Fruit fly (Drosophila melanogaster) whole organism, embryonic: ENCODE measurements around the gene mRpL16.

Source experiments
- Atf3 ChIP-seq: fragments of 200-800 bp; sonication (Bioruptor generic); optimal IDR thresholded peaks from 3 replicates; lab custom pipeline; 2016; ENCODE audit warnings: missing biosample characterization, missing genetic modification characterization
- BEAF-32 ChIP-seq: fragments of 200-800 bp; sonication (Bioruptor generic); optimal IDR thresholded peaks from 3 replicates; lab custom pipeline; 2017; ENCODE audit warnings: missing biosample characterization, missing genetic modification characterization, mild to moderate bottlenecking, moderate library complexity, missing genetic modification reagents
- CG10267 ChIP-seq: fragments of 200-800 bp; sonication (Bioruptor generic); optimal IDR thresholded peaks from 2 replicates; lab custom pipeline; 2018; ENCODE audit warnings: missing biosample characterization, mild to moderate bottlenecking, missing genetic modification characterization, moderate library complexity
- CG11456 ChIP-seq: fragments of 200-800 bp; sonication (Bioruptor generic); IDR thresholded peaks from 3 replicates; pipeline ENCODE4 v1.3.6; 2022; ENCODE audit warnings: missing biosample characterization, missing genetic modification characterization
- CG11723 ChIP-seq: fragments of 200-800 bp; sonication (Bioruptor generic); optimal IDR thresholded peaks from 2 replicates; lab custom pipeline; 2017; ENCODE audit warnings: missing biosample characterization, mild to moderate bottlenecking, missing genetic modification characterization
- CG13287 ChIP-seq: fragments of 200-800 bp; sonication (Bioruptor generic); IDR thresholded peaks from 2 replicates; pipeline ENCODE4 v1.3.6; 2022; ENCODE audit warnings: missing biosample characterization, missing genetic modification characterization; ENCODE audit not compliant: partially characterized antibody
- CG15514 ChIP-seq: fragments of 200-800 bp; sonication (Bioruptor generic); optimal IDR thresholded peaks from 3 replicates; lab custom pipeline; 2017; ENCODE audit warnings: missing biosample characterization, missing genetic modification characterization, mild to moderate bottlenecking, moderate library complexity, missing genetic modification reagents
- CG17802 ChIP-seq: fragments of 200-800 bp; sonication (Bioruptor generic); optimal IDR thresholded peaks from 2 replicates; lab custom pipeline; 2018; ENCODE audit warnings: missing biosample characterization, mild to moderate bottlenecking, missing genetic modification characterization, moderate library complexity
- CG17912 ChIP-seq: fragments of 200-800 bp; sonication (Bioruptor generic); optimal IDR thresholded peaks from 2 replicates; lab custom pipeline; 2018; ENCODE audit warnings: missing biosample characterization, mild to moderate bottlenecking, missing genetic modification characterization
- CG1792 ChIP-seq: fragments of 200-800 bp; sonication (Bioruptor generic); optimal IDR thresholded peaks from 2 replicates; lab custom pipeline; 2016; ENCODE audit warnings: missing biosample characterization, missing genetic modification characterization
- CG34422 ChIP-seq: fragments of 200-800 bp; sonication (Bioruptor generic); IDR thresholded peaks from 3 replicates; pipeline ENCODE4 v1.3.6; 2022; ENCODE audit warnings: missing biosample characterization, missing genetic modification characterization
- CG4424 ChIP-seq: fragments of 200-800 bp; sonication (Bioruptor generic); optimal IDR thresholded peaks from 3 replicates; lab custom pipeline; 2016; ENCODE audit warnings: missing biosample characterization, missing genetic modification characterization
- CG4617 ChIP-seq: fragments of 200-800 bp; sonication (Bioruptor generic); optimal IDR thresholded peaks from 3 replicates; lab custom pipeline; 2016; ENCODE audit warnings: missing biosample characterization, missing genetic modification characterization, borderline replicate concordance
- CG6175 ChIP-seq: fragments of 200-800 bp; sonication (Bioruptor generic); IDR thresholded peaks from 3 replicates; pipeline ENCODE4 v1.3.6; 2022; ENCODE audit warnings: missing biosample characterization, missing genetic modification characterization
- CG6813 ChIP-seq: fragments of 200-800 bp; sonication (Bioruptor generic); optimal IDR thresholded peaks from 2 replicates; lab custom pipeline; 2017; ENCODE audit warnings: missing biosample characterization, missing genetic modification characterization, mild to moderate bottlenecking, moderate library complexity, missing genetic modification reagents
- CG7357 ChIP-seq: fragments of 200-800 bp; sonication (Bioruptor generic); IDR thresholded peaks from 3 replicates; pipeline ENCODE4 v1.3.6; 2022; ENCODE audit warnings: missing biosample characterization, missing genetic modification characterization
- CG9215 ChIP-seq: fragments of 200-800 bp; sonication (Bioruptor generic); IDR thresholded peaks from 2 replicates; pipeline ENCODE4 v1.3.6; 2022; ENCODE audit warnings: missing biosample characterization, missing genetic modification characterization
- CG9817 ChIP-seq: fragments of 200-800 bp; sonication (Bioruptor generic); optimal IDR thresholded peaks from 2 replicates; lab custom pipeline; 2018; ENCODE audit warnings: missing biosample characterization, mild to moderate bottlenecking, missing genetic modification characterization, moderate library complexity
- Camta ChIP-seq: fragments of 200-800 bp; sonication (Bioruptor generic); optimal IDR thresholded peaks from 2 replicates; lab custom pipeline; 2016; ENCODE audit warnings: missing biosample characterization, missing genetic modification characterization
- Dfd ChIP-seq, 2 experiments: fragments of >200 bp; optimal IDR thresholded peaks; 2 replicates each; lab custom pipeline; 2017; ENCODE audit warnings: missing biosample characterization in 2 of 2, missing genetic modification characterization in 2 of 2
- Dref ChIP-seq: fragments of 200-800 bp; sonication (Bioruptor generic); IDR thresholded peaks from 2 replicates; pipeline ENCODE4 v1.3.6; 2022; ENCODE audit warnings: missing biosample characterization, missing genetic modification characterization
- H2.0 ChIP-seq: fragments of 200-800 bp; sonication (Bioruptor generic); IDR thresholded peaks from 2 replicates; pipeline ENCODE4 v1.3.6; 2022; ENCODE audit warnings: missing biosample characterization, missing genetic modification characterization
- HmgD ChIP-seq: fragments of 200-800 bp; sonication (Bioruptor generic); optimal IDR thresholded peaks from 3 replicates; lab custom pipeline; 2016; ENCODE audit warnings: missing biosample characterization, missing genetic modification characterization
- Hsf ChIP-seq: fragments of 200-800 bp; sonication (Bioruptor generic); optimal IDR thresholded peaks from 3 replicates; lab custom pipeline; 2016; ENCODE audit warnings: missing biosample characterization, missing genetic modification characterization
- NfI ChIP-seq: fragments of 200-800 bp; sonication (Bioruptor generic); optimal IDR thresholded peaks from 3 replicates; lab custom pipeline; 2018; ENCODE audit warnings: missing biosample characterization, mild to moderate bottlenecking, missing genetic modification characterization, moderate library complexity
- Rfx ChIP-seq: fragments of 200-800 bp; sonication (Bioruptor generic); IDR thresholded peaks from 2 replicates; pipeline ENCODE4 v1.3.6; 2022; ENCODE audit warnings: missing biosample characterization, missing genetic modification characterization
- Rx ChIP-seq: fragments of 200-800 bp; sonication (Bioruptor generic); IDR thresholded peaks from 2 replicates; pipeline ENCODE4 v1.3.6; 2022; ENCODE audit warnings: missing biosample characterization, missing genetic modification characterization
- Scr ChIP-seq: fragments of 200-800 bp; sonication (Bioruptor generic); IDR thresholded peaks from 2 replicates; pipeline ENCODE4 v1.3.6; 2022; ENCODE audit warnings: missing biosample characterization, missing genetic modification characterization; ENCODE audit not compliant: partially characterized antibody
- Side ChIP-seq: fragments of 200-800 bp; sonication (Bioruptor generic); optimal IDR thresholded peaks from 2 replicates; lab custom pipeline; 2016; ENCODE audit warnings: missing biosample characterization, missing genetic modification characterization
- Spps ChIP-seq: fragments of 200-800 bp; sonication (Bioruptor generic); optimal IDR thresholded peaks from 2 replicates; lab custom pipeline; 2018; ENCODE audit warnings: missing biosample characterization, mild to moderate bottlenecking, missing genetic modification characterization
- ato ChIP-seq: fragments of 200-800 bp; sonication (Bioruptor generic); IDR thresholded peaks from 2 replicates; pipeline ENCODE4 v1.3.6; 2022; ENCODE audit warnings: missing biosample characterization, missing genetic modification characterization; ENCODE audit not compliant: partially characterized antibody
- bsh ChIP-seq, 2 experiments: fragments of 200-800 bp; sonication (Bioruptor generic); optimal IDR thresholded peaks; 2 replicates each; lab custom pipeline; 2017 to 2018; ENCODE audit warnings: mild to moderate bottlenecking in 2 of 2, missing biosample characterization in 2 of 2, missing genetic modification characterization in 2 of 2, moderate library complexity in 1 of 2
- cad ChIP-seq: fragments of >200 bp; optimal IDR thresholded peaks from 2 replicates; lab custom pipeline; 2017; ENCODE audit warnings: missing biosample characterization, missing genetic modification characterization
- cg ChIP-seq: fragments of 200-800 bp; sonication (Bioruptor generic); optimal IDR thresholded peaks from 3 replicates; lab custom pipeline; 2019; ENCODE audit warnings: missing biosample characterization, mild to moderate bottlenecking, missing genetic modification characterization, moderate library complexity
- dm ChIP-seq: fragments of 200-800 bp; sonication (Bioruptor generic); optimal IDR thresholded peaks from 3 replicates; lab custom pipeline; 2016; ENCODE audit warnings: missing biosample characterization, missing genetic modification characterization
- ems ChIP-seq: fragments of 200-800 bp; sonication (Bioruptor generic); optimal IDR thresholded peaks from 3 replicates; lab custom pipeline; 2016; ENCODE audit warnings: missing biosample characterization, missing genetic modification characterization
- exex ChIP-seq: fragments of 200-800 bp; sonication (Bioruptor generic); optimal IDR thresholded peaks from 4 replicates; lab custom pipeline; 2018; ENCODE audit warnings: missing biosample characterization, mild to moderate bottlenecking, missing genetic modification characterization, moderate library complexity
- h ChIP-seq: fragments of >200 bp; optimal IDR thresholded peaks from 2 replicates; lab custom pipeline; 2017
- insv ChIP-seq, 2 experiments: fragments of 200-800 bp; sonication (Bioruptor generic); optimal IDR thresholded peaks; 3 replicates each; lab custom pipeline; 2016 to 2018; ENCODE audit warnings: missing biosample characterization in 2 of 2, missing genetic modification characterization in 2 of 2
- inv ChIP-seq: fragments of 200-800 bp; sonication (Bioruptor generic); IDR thresholded peaks from 2 replicates; pipeline ENCODE4 v1.3.6; 2022; ENCODE audit warnings: missing biosample characterization, missing genetic modification characterization; ENCODE audit not compliant: partially characterized antibody
- mld ChIP-seq: fragments of 200-800 bp; sonication (Bioruptor generic); IDR thresholded peaks from 3 replicates; pipeline ENCODE4 v1.3.6; 2022; ENCODE audit warnings: missing biosample characterization, missing genetic modification characterization; ENCODE audit not compliant: partially characterized antibody
- nerfin-1 ChIP-seq: fragments of 200-800 bp; sonication (Bioruptor generic); optimal IDR thresholded peaks from 3 replicates; lab custom pipeline; 2019; ENCODE audit warnings: missing biosample characterization, mild to moderate bottlenecking, missing genetic modification characterization, moderate library complexity
- prd ChIP-seq, 3 experiments: fragments of >200 bp in 2 of 3; fragments of 200-800 bp in 1 of 3; sonication (Bioruptor generic) in 1 of 3; optimal IDR thresholded peaks in 2 of 3; IDR thresholded peaks in 1 of 3; 2 replicates in 2 of 3; 3 replicates in 1 of 3; pipeline versions ENCODE4 v1.3.6 to Lab custom; 2017 to 2022; ENCODE audit warnings: missing biosample characterization in 1 of 3, missing genetic modification characterization in 1 of 3
- pum ChIP-seq: fragments of 200-800 bp; sonication (Bioruptor generic); optimal IDR thresholded peaks from 2 replicates; lab custom pipeline; 2016; ENCODE audit warnings: missing biosample characterization, missing genetic modification characterization
- sob ChIP-seq: fragments of 200-800 bp; sonication (Bioruptor generic); IDR thresholded peaks from 2 replicates; pipeline ENCODE4 v1.3.6; 2022; ENCODE audit warnings: missing biosample characterization, missing genetic modification characterization
- ssp ChIP-seq: fragments of 200-800 bp; sonication (Bioruptor generic); IDR thresholded peaks from 2 replicates; pipeline ENCODE4 v1.3.6; 2022; ENCODE audit warnings: missing biosample characterization, missing genetic modification characterization
- sug ChIP-seq: fragments of 200-800 bp; optimal IDR thresholded peaks from 2 replicates; lab custom pipeline; 2019; ENCODE audit warnings: missing biosample characterization, mild to moderate bottlenecking, missing genetic modification characterization, moderate library complexity
- tin ChIP-seq: fragments of 200-800 bp; sonication (Bioruptor generic); optimal IDR thresholded peaks from 3 replicates; lab custom pipeline; 2016; ENCODE audit warnings: missing biosample characterization, missing genetic modification characterization
- unc-4 ChIP-seq: fragments of 200-800 bp; sonication (Bioruptor generic); IDR thresholded peaks from 2 replicates; pipeline ENCODE4 v1.3.6; 2022; ENCODE audit warnings: missing biosample characterization, missing genetic modification characterization; ENCODE audit not compliant: partially characterized antibody
- yki ChIP-seq: fragments of >200 bp; optimal IDR thresholded peaks from 3 replicates; lab custom pipeline; 2018

The mRpL16 gene

dm6 chrX:1889926-1890325 lies at the start of gene mRpL16, which contains the start of gene trr:
mRpL16 (plus strand) TSS chrX:1890256.
trr (minus strand) TSS chrX:1889950.
- TF ChIP-seq CG11456 (GFP tag; lab: Robert Waterston, UW) (0 out of 3 replicates have a peak, but pooled peaks have one; percentile 46), cg (GFP tag; lab: Kevin White, UChicago) (peak; percentile 7), exex (tag; lab: Kevin White, UChicago) (no peak), NfI (GFP tag; lab: Kevin White, UChicago) (peak; percentile 59), insv (GFP tag; optimal IDR thresholded peaks at IDR 0.05; lab: Kevin White, UChicago) (peak in 1 of 2 experiments; percentile 16), h (lab: Kevin White, UChicago) (no peak), CG9215 (GFP tag; lab: Robert Waterston, UW) (peak; percentile 44; the same call in 1 of the 2 replicates), HmgD (GFP tag; lab: Kevin White, UChicago) (no peak), CG4617 (GFP tag; lab: Kevin White, UChicago) (peak; percentile 37), ato (GFP tag; lab: Robert Waterston, UW) (0 out of 2 replicates have a peak, but pooled peaks have one; percentile 45), bsh (GFP tag; optimal IDR thresholded peaks at IDR 0.05; lab: Kevin White, UChicago) (peak in 1 of 2 experiments; percentile 33), CG4424 (no peak), H2.0 (GFP tag; lab: Robert Waterston, UW) (0 out of 2 replicates have a peak, but pooled peaks have one; percentile 37), CG15514 (peak; percentile 64), CG17802 (tag; lab: Kevin White, UChicago) (peak; percentile 100), CG9817 (tag; lab: Kevin White, UChicago) (peak; percentile 50), Hsf (GFP tag; lab: Kevin White, UChicago) (peak; percentile 18), unc-4 (GFP tag; lab: Robert Waterston, UW) (peak; percentile 80), Rx (GFP tag; lab: Robert Waterston, UW) (no peak), dm (GFP tag; lab: Kevin White, UChicago) (peak; percentile 24), pum (GFP tag; lab: Kevin White, UChicago) (peak; percentile 33), BEAF-32 (GFP tag; lab: Kevin White, UChicago) (peak; percentile 86), CG1792 (GFP tag; lab: Kevin White, UChicago) (peak; percentile 41), CG34422 (GFP tag; lab: Robert Waterston, UW) (peak; percentile 64; the same call in 1 of the 3 replicates), sob (GFP tag; lab: Robert Waterston, UW) (peak; percentile 40; the same call in 1 of the 2 replicates), Atf3 (GFP tag; lab: Kevin White, UChicago) (peak; percentile 36), prd (optimal IDR thresholded peaks at IDR 0.05; lab: Kevin White, UChicago) (no peak), prd (GFP tag; IDR thresholded peaks at IDR 0.05; lab: Robert Waterston, UW) (peak; percentile 58; the same call in 2 of the 3 replicates), Camta (no peak), CG10267 (tag; lab: Kevin White, UChicago) (peak; percentile 60), sug (tag; lab: Kevin White, UChicago) (peak; percentile 64), CG7357 (0 out of 3 replicates have a peak, but pooled peaks have one; percentile 30), Side (peak; percentile 27), Rfx (GFP tag; lab: Robert Waterston, UW) (peak; percentile 58), tin (peak; percentile 32), yki (no peak), nerfin-1 (tag; lab: Kevin White, UChicago) (peak; percentile 5), cad (GFP tag; lab: Kevin White, UChicago) (no peak), mld (0 out of 3 replicates have a peak, but pooled peaks have one; percentile 33), CG6813 (GFP tag; lab: Kevin White, UChicago) (no peak), Dref (peak; percentile 75), Spps (tag; lab: Kevin White, UChicago) (peak; percentile 19), ssp (GFP tag; lab: Robert Waterston, UW) (peak; percentile 88), CG11723 (GFP tag; lab: Kevin White, UChicago) (no peak), ems (no peak), Scr (GFP tag; lab: Robert Waterston, UW) (peak; percentile 83), CG6175 (GFP tag; lab: Robert Waterston, UW) (peak; percentile 92), CG13287 (GFP tag; lab: Robert Waterston, UW) (peak; percentile 82), Dfd (GFP tag; optimal IDR thresholded peaks at IDR 0.05; lab: Kevin White, UChicago) (no peak), inv (GFP tag; lab: Robert Waterston, UW) (peak; percentile 58), CG17912 (GFP tag; lab: Kevin White, UChicago) (peak; percentile 30)
